Fruit fly (Drosophila melanogaster) whole organism, embryonic: Measurements from ENCODE around the gene velo.

Experiments used
- Adf1 ChIP-seq: fragments of 200-800 bp; sonication (Bioruptor generic); IDR thresholded peaks from 2 replicates; pipeline ENCODE4 v1.3.6; 2022; ENCODE audit warnings: missing biosample characterization, missing genetic modification characterization
- BEAF-32 ChIP-seq: fragments of 200-800 bp; sonication (Bioruptor generic); optimal IDR thresholded peaks from 3 replicates; lab custom pipeline; 2017; ENCODE audit warnings: missing biosample characterization, missing genetic modification characterization, mild to moderate bottlenecking, moderate library complexity, missing genetic modification reagents
- BtbVII ChIP-seq: fragments of 200-800 bp; sonication (Bioruptor generic); optimal IDR thresholded peaks from 3 replicates; lab custom pipeline; 2017; ENCODE audit warnings: missing biosample characterization, mild to moderate bottlenecking, missing genetic modification characterization
- CG10267 ChIP-seq: fragments of 200-800 bp; sonication (Bioruptor generic); optimal IDR thresholded peaks from 2 replicates; lab custom pipeline; 2018; ENCODE audit warnings: missing biosample characterization, mild to moderate bottlenecking, missing genetic modification characterization, moderate library complexity
- CG10543 ChIP-seq: fragments of 200-800 bp; sonication (Bioruptor generic); optimal IDR thresholded peaks from 3 replicates; lab custom pipeline; 2017; ENCODE audit warnings: missing biosample characterization, mild to moderate bottlenecking, missing genetic modification characterization, moderate library complexity
- CG12769 ChIP-seq: fragments of 200-800 bp; sonication (Bioruptor generic); optimal IDR thresholded peaks from 2 replicates; lab custom pipeline; 2019; ENCODE audit warnings: missing biosample characterization, mild to moderate bottlenecking, missing genetic modification characterization, moderate library complexity
- CG13287 ChIP-seq: fragments of 200-800 bp; sonication (Bioruptor generic); IDR thresholded peaks from 2 replicates; pipeline ENCODE4 v1.3.6; 2022; ENCODE audit warnings: missing biosample characterization, missing genetic modification characterization; ENCODE audit not compliant: partially characterized antibody
- CG13894 ChIP-seq: fragments of 200-800 bp; sonication (Bioruptor generic); optimal IDR thresholded peaks from 3 replicates; lab custom pipeline; 2018; ENCODE audit warnings: missing biosample characterization, mild to moderate bottlenecking, missing genetic modification characterization, moderate library complexity
- CG14710 ChIP-seq: fragments of 200-800 bp; sonication (Bioruptor generic); optimal IDR thresholded peaks from 3 replicates; lab custom pipeline; 2019; ENCODE audit warnings: missing biosample characterization, mild to moderate bottlenecking, missing genetic modification characterization, moderate library complexity
- CG34224 ChIP-seq: fragments of 200-800 bp; sonication (Bioruptor generic); IDR thresholded peaks from 3 replicates; pipeline ENCODE4 v1.3.6; 2022; ENCODE audit warnings: missing biosample characterization, missing genetic modification characterization; ENCODE audit not compliant: partially characterized antibody
- CG3726 ChIP-seq: fragments of 200-800 bp; sonication (Bioruptor generic); IDR thresholded peaks from 3 replicates; pipeline ENCODE4, ENCODE4 v1.3.6; 2022; ENCODE audit warnings: missing biosample characterization, missing genetic modification characterization
- CG3995 ChIP-seq: fragments of 200-800 bp; sonication (Bioruptor generic); optimal IDR thresholded peaks from 3 replicates; lab custom pipeline; 2016; ENCODE audit warnings: missing biosample characterization, missing genetic modification characterization
- CG4360 ChIP-seq: fragments of 200-800 bp; sonication (Bioruptor generic); IDR thresholded peaks from 2 replicates; pipeline ENCODE4 v1.3.6; 2022; ENCODE audit warnings: missing biosample characterization, missing genetic modification characterization
- CG43689 ChIP-seq: fragments of 200-800 bp; sonication (Bioruptor generic); IDR thresholded peaks from 2 replicates; pipeline ENCODE4 v1.3.6; 2022; ENCODE audit warnings: missing biosample characterization, missing genetic modification characterization
- CG5953 ChIP-seq: fragments of 200-800 bp; sonication (Bioruptor generic); IDR thresholded peaks from 2 replicates; pipeline ENCODE4 v1.3.6; 2022; ENCODE audit warnings: missing biosample characterization, missing genetic modification characterization
- CG6654 ChIP-seq: fragments of 200-800 bp; sonication (Bioruptor generic); optimal IDR thresholded peaks from 2 replicates; lab custom pipeline; 2017; ENCODE audit warnings: missing biosample characterization, mild to moderate bottlenecking, missing genetic modification characterization
- CG7556 ChIP-seq: fragments of 200-800 bp; sonication (Bioruptor generic); optimal IDR thresholded peaks from 2 replicates; lab custom pipeline; 2017; ENCODE audit warnings: missing biosample characterization, mild to moderate bottlenecking, missing genetic modification characterization
- CG7839 ChIP-seq: fragments of 200-800 bp; sonication (Bioruptor generic); optimal IDR thresholded peaks from 3 replicates; lab custom pipeline; 2018; ENCODE audit warnings: missing biosample characterization, mild to moderate bottlenecking, missing genetic modification characterization, moderate library complexity
- CG8089 ChIP-seq: fragments of 200-800 bp; sonication (Bioruptor generic); optimal IDR thresholded peaks from 3 replicates; lab custom pipeline; 2016; ENCODE audit warnings: missing biosample characterization, missing genetic modification characterization
- CG8290 ChIP-seq, 3 experiments: fragments of 200-800 bp; sonication (Bioruptor generic); optimal IDR thresholded peaks; 2 replicates each; lab custom pipeline; 2016 to 2019; ENCODE audit warnings: missing biosample characterization in 3 of 3, missing genetic modification characterization in 3 of 3, mild to moderate bottlenecking in 2 of 3, moderate library complexity in 1 of 3
- CHES-1-like ChIP-seq: fragments of 200-800 bp; sonication (Bioruptor generic); optimal IDR thresholded peaks from 2 replicates; lab custom pipeline; 2016; ENCODE audit warnings: missing biosample characterization, missing genetic modification characterization
- Dbx ChIP-seq: fragments of 200-800 bp; sonication (Bioruptor generic); IDR thresholded peaks from 3 replicates; pipeline ENCODE4 v1.3.6; 2022; ENCODE audit warnings: missing biosample characterization, missing genetic modification characterization
- Deaf1 ChIP-seq: fragments of 200-800 bp; optimal IDR thresholded peaks from 3 replicates; lab custom pipeline; 2019; ENCODE audit warnings: missing biosample characterization, mild to moderate bottlenecking, missing genetic modification characterization, moderate library complexity
- Dip2 ChIP-seq: fragments of 200-800 bp; sonication (Bioruptor generic); IDR thresholded peaks from 2 replicates; pipeline ENCODE4 v1.3.6; 2022; ENCODE audit warnings: missing biosample characterization, missing genetic modification characterization
- Fer3 ChIP-seq: fragments of 200-800 bp; sonication (Bioruptor generic); optimal IDR thresholded peaks from 2 replicates; lab custom pipeline; 2018; ENCODE audit warnings: missing biosample characterization, mild to moderate bottlenecking, missing genetic modification characterization, moderate library complexity
- Hand ChIP-seq: fragments of 200-800 bp; sonication (Bioruptor generic); optimal IDR thresholded peaks from 2 replicates; lab custom pipeline; 2017; ENCODE audit warnings: mild to moderate bottlenecking, missing biosample characterization, missing genetic modification reagents, missing genetic modification characterization
- Jarid2 ChIP-seq: fragments of 200-800 bp; sonication (Bioruptor generic); optimal IDR thresholded peaks from 3 replicates; lab custom pipeline; 2017; ENCODE audit warnings: mild to moderate bottlenecking, missing biosample characterization, missing genetic modification reagents, missing genetic modification characterization
- Six4 ChIP-seq: fragments of 200-800 bp; sonication (Bioruptor generic); optimal IDR thresholded peaks from 2 replicates; lab custom pipeline; 2016; ENCODE audit warnings: missing biosample characterization, missing genetic modification characterization
- Taf1 ChIP-seq: fragments of 200-800 bp; sonication (Bioruptor generic); IDR thresholded peaks from 2 replicates; pipeline ENCODE4 v1.3.6; 2022; ENCODE audit warnings: missing biosample characterization, missing genetic modification characterization
- Tbp ChIP-seq: fragments of >200 bp; optimal IDR thresholded peaks from 2 replicates; lab custom pipeline; 2018; ENCODE audit warnings: missing biosample characterization, missing genetic modification characterization
- bigmax ChIP-seq: fragments of 200-800 bp; sonication (Bioruptor generic); optimal IDR thresholded peaks from 2 replicates; lab custom pipeline; 2018; ENCODE audit warnings: missing biosample characterization, mild to moderate bottlenecking, missing genetic modification characterization
- cato ChIP-seq: fragments of 200-800 bp; sonication (Bioruptor generic); optimal IDR thresholded peaks from 2 replicates; lab custom pipeline; 2016; ENCODE audit warnings: missing biosample characterization, missing genetic modification characterization, borderline replicate concordance
- chinmo ChIP-seq: fragments of 200-800 bp; sonication (Bioruptor generic); IDR thresholded peaks from 4 replicates; pipeline ENCODE4 v1.3.6; 2022; ENCODE audit warnings: missing biosample characterization, missing genetic modification characterization; ENCODE audit not compliant: partially characterized antibody
- corto ChIP-seq: fragments of 200-800 bp; sonication (Bioruptor generic); optimal IDR thresholded peaks from 2 replicates; lab custom pipeline; 2016; ENCODE audit warnings: missing biosample characterization, mild to moderate bottlenecking, missing genetic modification characterization, moderate library complexity
- cwo ChIP-seq: fragments of 200-800 bp; sonication (Bioruptor generic); optimal IDR thresholded peaks from 3 replicates; lab custom pipeline; 2017; ENCODE audit warnings: missing biosample characterization, missing genetic modification characterization, mild to moderate bottlenecking, moderate library complexity, missing genetic modification reagents
- dimm ChIP-seq: fragments of 200-800 bp; sonication (Bioruptor generic); IDR thresholded peaks from 2 replicates; pipeline ENCODE4 v1.3.6; 2022; ENCODE audit warnings: missing biosample characterization, missing genetic modification characterization
- dmrt99B ChIP-seq: fragments of 200-800 bp; sonication (Bioruptor generic); optimal IDR thresholded peaks from 2 replicates; lab custom pipeline; 2018; ENCODE audit warnings: missing biosample characterization, mild to moderate bottlenecking, missing genetic modification characterization, moderate library complexity
- esg ChIP-seq: fragments of 200-800 bp; sonication (Bioruptor generic); conservative IDR thresholded peaks from 2 replicates; pipeline ENCODE4 v1.3.6; 2022; ENCODE audit warnings: missing biosample characterization, missing genetic modification characterization
- fru ChIP-seq: fragments of >200 bp; optimal IDR thresholded peaks from 2 replicates; lab custom pipeline; 2017
- ftz-f1 ChIP-seq: fragments of 200-800 bp; sonication (Bioruptor generic); optimal IDR thresholded peaks from 2 replicates; lab custom pipeline; 2016; ENCODE audit warnings: missing biosample characterization, missing genetic modification characterization
- gt ChIP-seq: fragments of 200-800 bp; sonication (Bioruptor generic); IDR thresholded peaks from 2 replicates; pipeline ENCODE4 v1.3.6; 2022; ENCODE audit warnings: missing biosample characterization, missing genetic modification characterization
- jing ChIP-seq: fragments of 200-800 bp; sonication (Bioruptor generic); optimal IDR thresholded peaks from 2 replicates; lab custom pipeline; 2018; ENCODE audit warnings: missing biosample characterization, mild to moderate bottlenecking, missing genetic modification characterization
- mam ChIP-seq: fragments of 200-800 bp; sonication (Bioruptor generic); optimal IDR thresholded peaks from 3 replicates; lab custom pipeline; 2016; ENCODE audit warnings: missing biosample characterization, missing genetic modification characterization
- mirr ChIP-seq: fragments of 200-800 bp; sonication (Bioruptor generic); optimal IDR thresholded peaks from 3 replicates; lab custom pipeline; 2018; ENCODE audit warnings: missing biosample characterization, mild to moderate bottlenecking, missing genetic modification characterization
- pzg ChIP-seq: fragments of 200-800 bp; sonication (Bioruptor generic); optimal IDR thresholded peaks from 3 replicates; lab custom pipeline; 2018; ENCODE audit warnings: missing biosample characterization, mild to moderate bottlenecking, missing genetic modification characterization, moderate library complexity
- sens ChIP-seq: fragments of 200-800 bp; sonication (Bioruptor generic); peaks from one replicate; lab custom pipeline; 2016; ENCODE audit warnings: missing biosample characterization, missing genetic modification characterization
- sens-2 ChIP-seq: fragments of 200-800 bp; sonication (Bioruptor generic); IDR thresholded peaks from 2 replicates; pipeline ENCODE4 v1.3.6; 2022; ENCODE audit warnings: missing biosample characterization, missing genetic modification characterization
- shn ChIP-seq: fragments of 200-800 bp; sonication (Bioruptor generic); optimal IDR thresholded peaks from 3 replicates; lab custom pipeline; 2016; ENCODE audit warnings: missing biosample characterization, missing genetic modification characterization
- slp2 ChIP-seq: fragments of 200-800 bp; sonication (Bioruptor generic); optimal IDR thresholded peaks from 2 replicates; lab custom pipeline; 2016; ENCODE audit warnings: missing biosample characterization, missing genetic modification characterization
- wek ChIP-seq: fragments of 200-800 bp; sonication (Bioruptor generic); optimal IDR thresholded peaks from 3 replicates; lab custom pipeline; 2018; ENCODE audit warnings: missing biosample characterization, mild to moderate bottlenecking, missing genetic modification characterization, moderate library complexity

velo gene

DNA sequence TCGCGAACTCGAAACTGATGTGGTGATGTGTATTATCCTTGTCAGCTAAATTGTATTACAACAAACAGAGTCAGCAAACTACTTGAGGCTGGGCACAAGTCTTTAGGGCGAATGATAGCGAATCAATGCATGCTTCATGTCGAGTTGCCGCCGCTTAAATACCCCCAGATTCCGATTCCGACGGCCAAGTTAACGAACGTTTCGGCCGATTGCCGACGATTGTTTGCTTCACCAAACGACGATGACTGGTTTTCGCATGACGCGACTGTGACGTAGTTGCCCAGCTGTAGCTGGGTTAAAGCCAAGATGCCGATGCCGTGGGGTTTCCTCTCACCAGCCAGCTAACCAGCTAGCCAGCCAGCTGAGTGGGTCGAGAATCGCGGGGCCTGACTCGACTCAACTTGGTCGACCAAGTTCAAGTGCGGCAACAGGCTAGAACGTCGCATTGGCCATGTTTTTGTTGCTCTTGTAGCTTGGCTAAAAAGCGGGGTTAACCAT lies 33.1 kb downstream of the velo start, which contains the start of gene ple:
ple (minus strand) TSS at position 134 of the 498 bp plus-strand sequence.
- TF ChIP-seq fru (lab: Kevin White, UChicago) (no peak), CG10543 (GFP tag; lab: Kevin White, UChicago) (peak; percentile 11), Jarid2 (GFP tag; lab: Kevin White, UChicago) (peak; percentile 1), Taf1 (no peak), CG8089 (GFP tag; lab: Kevin White, UChicago) (no peak), ftz-f1 (GFP tag; lab: Kevin White, UChicago) (no peak), bigmax (GFP tag; lab: Kevin White, UChicago) (no peak), CG43689 (no peak), CG6654 (GFP tag; lab: Kevin White, UChicago) (no peak), esg (GFP tag; lab: Robert Waterston, UW) (no peak), cwo (GFP tag; lab: Kevin White, UChicago) (no peak), jing (GFP tag; lab: Kevin White, UChicago) (no peak), Fer3 (no peak), CG10267 (tag; lab: Kevin White, UChicago) (no peak), mam (GFP tag; lab: Kevin White, UChicago) (no peak), CG34224 (GFP tag; lab: Robert Waterston, UW) (0 out of 3 replicates have a peak, but pooled peaks have one; percentile 42), Adf1 (GFP tag; lab: Robert Waterston, UW) (0 out of 2 replicates have a peak, but pooled peaks have one; percentile 21), CG13894 (tag; lab: Kevin White, UChicago) (peak; percentile 94), CG4360 (GFP tag; lab: Robert Waterston, UW) (0 out of 2 replicates have a peak, but pooled peaks have one; percentile 13), CG13287 (GFP tag; lab: Robert Waterston, UW) (peak; percentile 24; the same call in 1 of the 2 replicates), sens (GFP tag; lab: Kevin White, UChicago) (no peak), pzg (GFP tag; lab: Kevin White, UChicago) (no peak), BtbVII (GFP tag; lab: Kevin White, UChicago) (no peak), Tbp (GFP tag; lab: Kevin White, UChicago) (no peak), CG8290 (GFP tag; optimal IDR thresholded peaks at IDR 0.05; lab: Kevin White, UChicago) (no peak), CG8290 (tag; optimal IDR thresholded peaks at IDR 0.05; lab: Kevin White, UChicago) (peak in 1 of 2 experiments; percentile 23), CG5953 (GFP tag; lab: Robert Waterston, UW) (0 out of 2 replicates have a peak, but pooled peaks have one; percentile 24), CHES-1-like (GFP tag; lab: Kevin White, UChicago) (no peak), CG14710 (tag; lab: Kevin White, UChicago) (no peak), shn (GFP tag; lab: Kevin White, UChicago) (peak; percentile 20), CG3726 (no peak), Deaf1 (tag; lab: Kevin White, UChicago) (peak; percentile 96), slp2 (GFP tag; lab: Kevin White, UChicago) (no peak), CG7839 (tag; lab: Kevin White, UChicago) (no peak), Hand (no peak), dimm (no peak), gt (GFP tag; lab: Robert Waterston, UW) (no peak), CG7556 (GFP tag; lab: Kevin White, UChicago) (no peak), corto (GFP tag; lab: Kevin White, UChicago) (no peak), CG12769 (tag; lab: Kevin White, UChicago) (peak; percentile 32), cato (no peak), Six4 (GFP tag; lab: Kevin White, UChicago) (no peak), mirr (GFP tag; lab: Kevin White, UChicago) (peak; percentile 21), dmrt99B (tag; lab: Kevin White, UChicago) (no peak), sens-2 (GFP tag; lab: Robert Waterston, UW) (no peak), wek (GFP tag; lab: Kevin White, UChicago) (no peak), CG3995 (GFP tag; lab: Kevin White, UChicago) (no peak), chinmo (GFP tag; lab: Robert Waterston, UW) (peak; percentile 93), Dip2 (GFP tag; lab: Robert Waterston, UW) (no peak), Dbx (no peak), BEAF-32 (GFP tag; lab: Kevin White, UChicago) (no peak)
